Comparison of ENCODE assay signal across 5 fruit fly cellular contexts in the genomic region with DNA sequence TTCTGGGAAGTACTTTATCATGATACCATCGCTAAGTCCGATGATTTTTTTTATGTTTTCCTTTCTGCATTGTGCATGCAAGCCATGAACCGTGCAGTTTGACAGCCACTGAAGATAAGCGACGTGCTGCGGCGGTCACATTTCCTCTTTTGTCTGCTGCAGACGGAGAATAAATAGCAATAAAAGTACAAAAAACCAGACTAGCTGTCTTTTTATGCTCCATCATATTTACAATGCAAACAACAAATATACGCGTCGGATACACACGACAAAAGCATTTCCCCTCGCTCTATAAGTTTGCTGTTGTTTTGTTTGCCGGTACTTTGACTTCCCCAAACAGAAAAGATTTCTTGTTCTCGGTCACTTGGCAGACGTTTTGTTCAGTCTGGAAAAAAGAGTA.
TF ChIP-seq lines count a peak whose summit lies in the region.

No protein-coding gene starts in this region.

- peak; percentile 17 for TF ChIP-seq CTCF in whole organism, embryonic (GFP tag; optimal IDR thresholded peaks at IDR 0.05; lab: Kevin White, UChicago)

TF ChIP-seq in whole organism, adult, 20 proteins besides CTCF, POLR2A, EP300 and RAD21:
- TF ChIP-seq ovo (GFP tag; optimal IDR thresholded peaks at IDR 0.05; lab: Kevin White, UChicago) (no peak), pad (GFP tag; optimal IDR thresholded peaks at IDR 0.05; lab: Kevin White, UChicago) (peak; percentile 25), kay (GFP tag; lab: Kevin White, UChicago; ENCODE audit: borderline replicate concordance) (peak; percentile 51), tj (GFP tag; optimal IDR thresholded peaks at IDR 0.05; lab: Kevin White, UChicago) (no peak)
TF ChIP-seq in whole organism, adult: peak in this region for 2.

TF ChIP-seq in whole organism, embryonic, 481 proteins besides CTCF, POLR2A, EP300 and RAD21 (continues in another document):
- TF ChIP-seq br (optimal IDR thresholded peaks at IDR 0.05; lab: Kevin White, UChicago): no peak
- TF ChIP-seq ro (GFP tag; IDR thresholded peaks at IDR 0.05; lab: Robert Waterston, UW): no peak
- TF ChIP-seq BtbVII (GFP tag; optimal IDR thresholded peaks at IDR 0.05; lab: Kevin White, UChicago): peak; percentile 45
- TF ChIP-seq pnt (GFP tag; optimal IDR thresholded peaks at IDR 0.05; lab: Kevin White, UChicago): peak; percentile 62
- no peak for TF ChIP-seq nerfin-2 (GFP tag; IDR thresholded peaks at IDR 0.05; lab: Robert Waterston, UW; ENCODE audit: partially characterized antibody)
- no peak for TF ChIP-seq CG3995 (GFP tag; optimal IDR thresholded peaks at IDR 0.05; lab: Kevin White, UChicago)
- TF ChIP-seq crp (GFP tag; optimal IDR thresholded peaks at IDR 0.05; lab: Kevin White, UChicago): peak in 1 of 2 experiments; percentile 18
- peak; percentile 55 for TF ChIP-seq p53 (GFP tag; optimal IDR thresholded peaks at IDR 0.05; lab: Kevin White, UChicago)
- TF ChIP-seq tgo (GFP tag; IDR thresholded peaks at IDR 0.05; lab: Robert Waterston, UW): peak; percentile 34; the same call in 1 of the 3 replicates
- no peak for TF ChIP-seq H2.0 (GFP tag; IDR thresholded peaks at IDR 0.05; lab: Robert Waterston, UW)
- TF ChIP-seq shn (GFP tag; optimal IDR thresholded peaks at IDR 0.05; lab: Kevin White, UChicago): peak; percentile 49
- TF ChIP-seq tll (GFP tag; optimal IDR thresholded peaks at IDR 0.05; lab: Kevin White, UChicago): peak in 1 of 2 experiments; percentile 25
- no peak; the same call in 1 of the 2 replicates for TF ChIP-seq NFAT (GFP tag; IDR thresholded peaks at IDR 0.05; lab: Robert Waterston, UW)
- TF ChIP-seq D19B (GFP tag; optimal IDR thresholded peaks at IDR 0.05; lab: Kevin White, UChicago): no peak
- no peak for TF ChIP-seq CG15479 (GFP tag; optimal IDR thresholded peaks at IDR 0.05; lab: Kevin White, UChicago)
- no peak for TF ChIP-seq pros (GFP tag; optimal IDR thresholded peaks at IDR 0.05; lab: Kevin White, UChicago)
- TF ChIP-seq fru (optimal IDR thresholded peaks at IDR 0.05; lab: Kevin White, UChicago): no peak
- TF ChIP-seq CG16813 (GFP tag; IDR thresholded peaks at IDR 0.05; lab: Robert Waterston, UW; ENCODE audit: partially characterized antibody): no peak
- TF ChIP-seq Trl (optimal IDR thresholded peaks at IDR 0.05; lab: Kevin White, UChicago): no peak
- peak; percentile 82 for TF ChIP-seq Trl (GFP tag; optimal IDR thresholded peaks at IDR 0.05; lab: Kevin White, UChicago)

TF ChIP-seq in whole organism, prepupa, 60 proteins besides CTCF, POLR2A, EP300 and RAD21 (continues in another document):
- TF ChIP-seq lz (GFP tag; optimal IDR thresholded peaks at IDR 0.05; lab: Kevin White, UChicago) (no peak), CG6276 (GFP tag; optimal IDR thresholded peaks at IDR 0.05; lab: Kevin White, UChicago) (peak; percentile 29), CG6792 (GFP tag; optimal IDR thresholded peaks at IDR 0.05; lab: Kevin White, UChicago) (peak; percentile 29), Eip75B (GFP tag; optimal IDR thresholded peaks at IDR 0.05; lab: Kevin White, UChicago) (peak; percentile 26), Hr4 (GFP tag; optimal IDR thresholded peaks at IDR 0.05; lab: Kevin White, UChicago) (no peak), CG31627 (GFP tag; optimal IDR thresholded peaks at IDR 0.05; lab: Kevin White, UChicago) (no peak), svp (GFP tag; lab: Kevin White, UChicago) (peak; percentile 45), CG8119 (GFP tag; IDR thresholded peaks at IDR 0.05; lab: Robert Waterston, UW) (0 out of 3 replicates have a peak, but pooled peaks have one; percentile 22), Sox14 (GFP tag; optimal IDR thresholded peaks at IDR 0.05; lab: Kevin White, UChicago) (peak; percentile 39), CG7368 (GFP tag; optimal IDR thresholded peaks at IDR 0.05; lab: Kevin White, UChicago) (no peak), CG9139 (GFP tag; optimal IDR thresholded peaks at IDR 0.05; lab: Kevin White, UChicago) (peak; percentile 63), CG15336 (GFP tag; IDR thresholded peaks at IDR 0.05; lab: Robert Waterston, UW) (0 out of 2 replicates have a peak, but pooled peaks have one; percentile 19), CG8319 (GFP tag; optimal IDR thresholded peaks at IDR 0.05; lab: Kevin White, UChicago) (no peak), CG16779 (tag; optimal IDR thresholded peaks at IDR 0.05; lab: Kevin White, UChicago) (no peak), esn (GFP tag; optimal IDR thresholded peaks at IDR 0.05; lab: Kevin White, UChicago) (no peak), fd85E (GFP tag; optimal IDR thresholded peaks at IDR 0.05; lab: Kevin White, UChicago) (no peak), CG1621 (tag; optimal IDR thresholded peaks at IDR 0.05; lab: Kevin White, UChicago) (peak; percentile 74), Ets96B (tag; optimal IDR thresholded peaks at IDR 0.05; lab: Kevin White, UChicago) (peak; percentile 37), dsx (GFP tag; optimal IDR thresholded peaks at IDR 0.05; lab: Kevin White, UChicago; ENCODE audit: poor library complexity, severe bottlenecking) (peak; percentile 51), Blimp-1 (GFP tag; optimal IDR thresholded peaks at IDR 0.05; lab: Kevin White, UChicago) (no peak), Eip78C (GFP tag; lab: Kevin White, UChicago) (peak; percentile 87)

TF ChIP-seq in whole organism, pupa, 21 proteins besides CTCF, POLR2A, EP300 and RAD21:
- peak; percentile 25; the same call in 1 of the 2 replicates for TF ChIP-seq Ets98B (GFP tag; IDR thresholded peaks at IDR 0.05; lab: Robert Waterston, UW)
- TF ChIP-seq CG32121 (GFP tag; IDR thresholded peaks at IDR 0.05; lab: Robert Waterston, UW): peak; percentile 16; the same call in 1 of the 2 replicates
- peak; percentile 19; the same call in 1 of the 2 replicates for TF ChIP-seq rn (GFP tag; IDR thresholded peaks at IDR 0.05; lab: Robert Waterston, UW)
- TF ChIP-seq CG14655 (GFP tag; optimal IDR thresholded peaks at IDR 0.05; lab: Kevin White, UChicago): peak; percentile 35
- no peak for TF ChIP-seq CG10348 (GFP tag; IDR thresholded peaks at IDR 0.05; lab: Robert Waterston, UW)
- TF ChIP-seq Pif1A (GFP tag; optimal IDR thresholded peaks at IDR 0.05; lab: Kevin White, UChicago): peak; percentile 56
- TF ChIP-seq CG4496 (GFP tag; IDR thresholded peaks at IDR 0.05; lab: Robert Waterston, UW): peak; percentile 61; the same call in 2 of the 3 replicates
- TF ChIP-seq CG17806 (tag; optimal IDR thresholded peaks at IDR 0.05; lab: Kevin White, UChicago): peak; percentile 14
- peak; percentile 20 for TF ChIP-seq CG8159 (tag; optimal IDR thresholded peaks at IDR 0.05; lab: Kevin White, UChicago)
- TF ChIP-seq CG34367 (tag; optimal IDR thresholded peaks at IDR 0.05; lab: Kevin White, UChicago): peak; percentile 54
- peak; percentile 78 for TF ChIP-seq gl (tag; optimal IDR thresholded peaks at IDR 0.05; lab: Kevin White, UChicago)
- peak; percentile 57 for TF ChIP-seq EcR (GFP tag; optimal IDR thresholded peaks at IDR 0.05; lab: Kevin White, UChicago)
- TF ChIP-seq CG13204 (GFP tag; optimal IDR thresholded peaks at IDR 0.05; lab: Kevin White, UChicago): peak; percentile 74
- TF ChIP-seq Pif1B (GFP tag; optimal IDR thresholded peaks at IDR 0.05; lab: Kevin White, UChicago): peak; percentile 66
- no peak for TF ChIP-seq fd96Ca (GFP tag; IDR thresholded peaks at IDR 0.05; lab: Robert Waterston, UW)
- TF ChIP-seq CG9948 (tag; optimal IDR thresholded peaks at IDR 0.05; lab: Kevin White, UChicago): no peak
- TF ChIP-seq D1 (tag; optimal IDR thresholded peaks at IDR 0.05; lab: Kevin White, UChicago): no peak
- no peak for TF ChIP-seq Snoo (tag; optimal IDR thresholded peaks at IDR 0.05; lab: Kevin White, UChicago)
- TF ChIP-seq CG8301 (tag; optimal IDR thresholded peaks at IDR 0.05; lab: Kevin White, UChicago): no peak
- peak; percentile 21 for TF ChIP-seq CG15710 (tag; optimal IDR thresholded peaks at IDR 0.05; lab: Kevin White, UChicago)

TF ChIP-seq in whole organism, wandering third instar larva, 38 proteins besides CTCF, POLR2A, EP300 and RAD21:
- TF ChIP-seq sv (GFP tag; optimal IDR thresholded peaks at IDR 0.05; lab: Kevin White, UChicago) (peak; percentile 21), Hr83 (GFP tag; optimal IDR thresholded peaks at IDR 0.05; lab: Kevin White, UChicago; ENCODE audit: poor library complexity, severe bottlenecking) (peak; percentile 26), h (GFP tag; optimal IDR thresholded peaks at IDR 0.05; lab: Kevin White, UChicago) (no peak), dl (GFP tag; optimal IDR thresholded peaks at IDR 0.05; lab: Kevin White, UChicago; ENCODE audit: insufficient read depth in 1 of 2, partially characterized antibody in 2 of 2) (no peak)
